Fruit fly (Drosophila melanogaster) whole organism, embryonic: ENCODE results near the gene mag.

ENCODE experiments used
- Bgb ChIP-seq: fragments of 200-800 bp; sonication (Bioruptor generic); IDR thresholded peaks from 2 replicates; pipeline ENCODE4 v1.3.6; 2022; ENCODE audit warnings: missing biosample characterization, missing genetic modification characterization; ENCODE audit not compliant: partially characterized antibody
- Bteb2 ChIP-seq: fragments of 200-800 bp; sonication (Bioruptor generic); optimal IDR thresholded peaks from 2 replicates; lab custom pipeline; 2016; ENCODE audit warnings: missing biosample characterization, missing genetic modification characterization
- CG12769 ChIP-seq: fragments of 200-800 bp; sonication (Bioruptor generic); optimal IDR thresholded peaks from 2 replicates; lab custom pipeline; 2019; ENCODE audit warnings: missing biosample characterization, mild to moderate bottlenecking, missing genetic modification characterization, moderate library complexity
- CG13296 ChIP-seq: fragments of 200-800 bp; sonication (Bioruptor generic); optimal IDR thresholded peaks from 3 replicates; lab custom pipeline; 2018; ENCODE audit warnings: missing biosample characterization, mild to moderate bottlenecking, missing genetic modification characterization
- CG15601 ChIP-seq: fragments of 200-800 bp; sonication (Bioruptor generic); optimal IDR thresholded peaks from 3 replicates; lab custom pipeline; 2019; ENCODE audit warnings: missing biosample characterization, mild to moderate bottlenecking, missing genetic modification characterization, moderate library complexity
- CG18764 ChIP-seq: fragments of 200-800 bp; sonication (Bioruptor generic); optimal IDR thresholded peaks from 3 replicates; lab custom pipeline; 2016; ENCODE audit warnings: missing biosample characterization, missing genetic modification characterization
- CG2199 ChIP-seq: fragments of 200-800 bp; sonication (Bioruptor generic); IDR thresholded peaks from 3 replicates; pipeline ENCODE4 v1.3.6; 2022; ENCODE audit warnings: missing biosample characterization, missing genetic modification characterization
- CG2678 ChIP-seq: fragments of 200-800 bp; sonication (Bioruptor generic); optimal IDR thresholded peaks from 3 replicates; lab custom pipeline; 2019; ENCODE audit warnings: missing biosample characterization, mild to moderate bottlenecking, missing genetic modification characterization, moderate library complexity
- CG30403 ChIP-seq: fragments of 200-800 bp; sonication (Bioruptor generic); optimal IDR thresholded peaks from 3 replicates; lab custom pipeline; 2016; ENCODE audit warnings: missing biosample characterization, missing genetic modification characterization
- CG31224 ChIP-seq: fragments of 200-800 bp; sonication (Bioruptor generic); IDR thresholded peaks from 2 replicates; pipeline ENCODE4 v1.3.6; 2022; ENCODE audit warnings: missing biosample characterization, missing genetic modification characterization
- CG31441 ChIP-seq: fragments of 200-800 bp; sonication (Bioruptor generic); IDR thresholded peaks from 2 replicates; pipeline ENCODE4 v1.3.6; 2022; ENCODE audit warnings: missing biosample characterization, missing genetic modification characterization
- CG34224 ChIP-seq: fragments of 200-800 bp; sonication (Bioruptor generic); IDR thresholded peaks from 3 replicates; pipeline ENCODE4 v1.3.6; 2022; ENCODE audit warnings: missing biosample characterization, missing genetic modification characterization; ENCODE audit not compliant: partially characterized antibody
- CG3995 ChIP-seq: fragments of 200-800 bp; sonication (Bioruptor generic); optimal IDR thresholded peaks from 3 replicates; lab custom pipeline; 2016; ENCODE audit warnings: missing biosample characterization, missing genetic modification characterization
- CG4282 ChIP-seq: fragments of 200-800 bp; sonication (Bioruptor generic); optimal IDR thresholded peaks from 2 replicates; lab custom pipeline; 2016; ENCODE audit warnings: missing biosample characterization, missing genetic modification characterization
- CG5245 ChIP-seq: fragments of 200-800 bp; sonication (Bioruptor generic); optimal IDR thresholded peaks from 3 replicates; lab custom pipeline; 2016; ENCODE audit warnings: missing biosample characterization, missing genetic modification characterization
- CG6765 ChIP-seq: fragments of 200-800 bp; sonication (Bioruptor generic); optimal IDR thresholded peaks from 3 replicates; lab custom pipeline; 2017; ENCODE audit warnings: missing biosample characterization, mild to moderate bottlenecking, missing genetic modification characterization
- CTCF ChIP-seq: fragments of 200-800 bp; sonication (Bioruptor generic); optimal IDR thresholded peaks from 2 replicates; lab custom pipeline; 2017; ENCODE audit warnings: missing biosample characterization, mild to moderate bottlenecking, missing genetic modification characterization, moderate library complexity
- Camta ChIP-seq: fragments of 200-800 bp; sonication (Bioruptor generic); optimal IDR thresholded peaks from 2 replicates; lab custom pipeline; 2016; ENCODE audit warnings: missing biosample characterization, missing genetic modification characterization
- CrebB ChIP-seq: fragments of 200-800 bp; sonication (Bioruptor generic); optimal IDR thresholded peaks from 3 replicates; lab custom pipeline; 2018; ENCODE audit warnings: missing biosample characterization, mild to moderate bottlenecking, missing genetic modification characterization
- Dll ChIP-seq: fragments of 200-800 bp; sonication (Bioruptor generic); IDR thresholded peaks from 4 replicates; pipeline ENCODE4 v1.3.6; 2022; ENCODE audit warnings: missing biosample characterization, missing genetic modification characterization; ENCODE audit not compliant: partially characterized antibody
- E2f2 ChIP-seq: fragments of 200-800 bp; sonication (Bioruptor generic); IDR thresholded peaks from 2 replicates; pipeline ENCODE4 v1.3.6; 2022; ENCODE audit warnings: missing biosample characterization, missing genetic modification characterization
- Ets97D ChIP-seq: fragments of 200-800 bp; sonication (Bioruptor generic); optimal IDR thresholded peaks from 3 replicates; lab custom pipeline; 2016; ENCODE audit warnings: missing biosample characterization, missing genetic modification characterization
- Fer1 ChIP-seq: fragments of 200-800 bp; sonication (Bioruptor generic); optimal IDR thresholded peaks from 2 replicates; lab custom pipeline; 2017; ENCODE audit warnings: missing biosample characterization, mild to moderate bottlenecking, missing genetic modification characterization
- HLH4C ChIP-seq: fragments of 200-800 bp; sonication (Bioruptor generic); IDR thresholded peaks from 3 replicates; pipeline ENCODE4 v1.3.6; 2022; ENCODE audit warnings: missing biosample characterization, missing genetic modification characterization; ENCODE audit not compliant: partially characterized antibody
- Hmr ChIP-seq: fragments of 200-800 bp; sonication (Bioruptor generic); optimal IDR thresholded peaks from 3 replicates; lab custom pipeline; 2017; ENCODE audit warnings: mild to moderate bottlenecking, missing biosample characterization, missing genetic modification reagents, missing genetic modification characterization
- Jarid2 ChIP-seq: fragments of 200-800 bp; sonication (Bioruptor generic); optimal IDR thresholded peaks from 3 replicates; lab custom pipeline; 2017; ENCODE audit warnings: mild to moderate bottlenecking, missing biosample characterization, missing genetic modification reagents, missing genetic modification characterization
- Med ChIP-seq: fragments of 200-800 bp; sonication (Bioruptor generic); peaks from one replicate; lab custom pipeline; 2016; ENCODE audit warnings: missing biosample characterization, missing genetic modification characterization, mild to moderate bottlenecking, inconsistent platforms, moderate library complexity
- Neu2 ChIP-seq: fragments of 200-800 bp; sonication (Bioruptor generic); optimal IDR thresholded peaks from 3 replicates; lab custom pipeline; 2016; ENCODE audit warnings: missing biosample characterization, missing genetic modification characterization, borderline replicate concordance
- NfI ChIP-seq: fragments of 200-800 bp; sonication (Bioruptor generic); optimal IDR thresholded peaks from 3 replicates; lab custom pipeline; 2018; ENCODE audit warnings: missing biosample characterization, mild to moderate bottlenecking, missing genetic modification characterization, moderate library complexity
- Pdp1 ChIP-seq, 2 experiments: fragments of 200-800 bp; sonication (Bioruptor generic); optimal IDR thresholded peaks; 3 replicates each; lab custom pipeline; 2016; ENCODE audit warnings: missing biosample characterization in 2 of 2, missing genetic modification characterization in 2 of 2, mild to moderate bottlenecking in 1 of 2, moderate library complexity in 1 of 2
- Spps ChIP-seq: fragments of 200-800 bp; sonication (Bioruptor generic); optimal IDR thresholded peaks from 2 replicates; lab custom pipeline; 2018; ENCODE audit warnings: missing biosample characterization, mild to moderate bottlenecking, missing genetic modification characterization
- Trl ChIP-seq, 3 experiments: fragments of >200 bp in 2 of 3; fragments of 200-800 bp in 1 of 3; sonication (Bioruptor generic) in 1 of 3; optimal IDR thresholded peaks; 2 replicates in 1 of 3; 3 replicates in 2 of 3; lab custom pipeline; 2016 to 2017; ENCODE audit warnings: missing biosample characterization in 1 of 3, missing genetic modification characterization in 1 of 3
- Usf ChIP-seq: fragments of 200-800 bp; sonication (Bioruptor generic); optimal IDR thresholded peaks from 2 replicates; lab custom pipeline; 2017; ENCODE audit warnings: missing genotype, missing biosample characterization, missing genetic modification characterization
- aop ChIP-seq: fragments of 200-800 bp; sonication (Bioruptor generic); IDR thresholded peaks from 2 replicates; pipeline ENCODE4 v1.3.6; 2022; ENCODE audit warnings: missing biosample characterization, missing genetic modification characterization
- ap ChIP-seq: fragments of 200-800 bp; sonication (Bioruptor generic); IDR thresholded peaks from 2 replicates; pipeline ENCODE4 v1.3.6; 2022; ENCODE audit warnings: missing biosample characterization, missing genetic modification characterization
- bigmax ChIP-seq: fragments of 200-800 bp; sonication (Bioruptor generic); optimal IDR thresholded peaks from 2 replicates; lab custom pipeline; 2018; ENCODE audit warnings: missing biosample characterization, mild to moderate bottlenecking, missing genetic modification characterization
- disco-r ChIP-seq: fragments of 200-800 bp; sonication (Bioruptor generic); optimal IDR thresholded peaks from 2 replicates; lab custom pipeline; 2016; ENCODE audit warnings: missing biosample characterization, missing genetic modification characterization
- fd102C ChIP-seq: fragments of 200-800 bp; sonication (Bioruptor generic); optimal IDR thresholded peaks from 2 replicates; lab custom pipeline; 2018; ENCODE audit warnings: missing biosample characterization, mild to moderate bottlenecking, missing genetic modification characterization, moderate library complexity
- ftz-f1 ChIP-seq: fragments of 200-800 bp; sonication (Bioruptor generic); optimal IDR thresholded peaks from 2 replicates; lab custom pipeline; 2016; ENCODE audit warnings: missing biosample characterization, missing genetic modification characterization
- gem ChIP-seq: fragments of 200-800 bp; sonication (Bioruptor generic); optimal IDR thresholded peaks from 2 replicates; lab custom pipeline; 2019; ENCODE audit warnings: missing biosample characterization, mild to moderate bottlenecking, missing genetic modification characterization, moderate library complexity
- hth ChIP-seq: fragments of >200 bp; optimal IDR thresholded peaks from 2 replicates; lab custom pipeline; 2017; ENCODE audit warnings: inconsistent platforms
- nerfin-1 ChIP-seq: fragments of 200-800 bp; sonication (Bioruptor generic); optimal IDR thresholded peaks from 3 replicates; lab custom pipeline; 2019; ENCODE audit warnings: missing biosample characterization, mild to moderate bottlenecking, missing genetic modification characterization, moderate library complexity
- nmo ChIP-seq: fragments of 200-800 bp; sonication (Bioruptor generic); optimal IDR thresholded peaks from 2 replicates; lab custom pipeline; 2018; ENCODE audit warnings: missing biosample characterization, mild to moderate bottlenecking, missing genetic modification characterization, moderate library complexity
- nom ChIP-seq: fragments of 200-800 bp; sonication (Bioruptor generic); optimal IDR thresholded peaks from 2 replicates; lab custom pipeline; 2017; ENCODE audit warnings: missing biosample characterization, missing genetic modification characterization, mild to moderate bottlenecking, moderate library complexity, missing genetic modification reagents
- onecut ChIP-seq: fragments of 200-800 bp; sonication (Bioruptor generic); IDR thresholded peaks from 2 replicates; pipeline ENCODE4 v1.3.6; 2022; ENCODE audit warnings: missing biosample characterization, missing genetic modification characterization
- sc ChIP-seq, 3 experiments: fragments of >200 bp in 2 of 3; fragments of 200-800 bp in 1 of 3; sonication (Bioruptor generic) in 1 of 3; optimal IDR thresholded peaks; 2 replicates in 2 of 3; 3 replicates in 1 of 3; lab custom pipeline; 2017; ENCODE audit warnings: mild to moderate bottlenecking in 1 of 3, missing biosample characterization in 1 of 3, missing genetic modification characterization in 1 of 3, missing genetic modification reagents in 1 of 3
- stwl ChIP-seq: fragments of 200-800 bp; sonication (Bioruptor generic); optimal IDR thresholded peaks from 3 replicates; lab custom pipeline; 2018; ENCODE audit warnings: missing biosample characterization, mild to moderate bottlenecking, missing genetic modification characterization, moderate library complexity

The mag gene

dm6 chr3L:20497124-20497996, 36.9 kb downstream of the mag start, which contains the start of gene CG32425 (continued):
- no peak for TF ChIP-seq CG4282
- peak; percentile 25 for TF ChIP-seq Hmr (GFP tag; lab: Kevin White, UChicago)
- TF ChIP-seq Fer1, result peak; percentile 37
- no peak for TF ChIP-seq Bteb2 (GFP tag; lab: Kevin White, UChicago)
- 0 out of 4 replicates have a peak, but pooled peaks have one; percentile 26 for TF ChIP-seq Dll
- TF ChIP-seq CrebB, result no peak
- TF ChIP-seq ftz-f1 (GFP tag; lab: Kevin White, UChicago), result no peak
- no peak for TF ChIP-seq fd102C (GFP tag; lab: Kevin White, UChicago)
- TF ChIP-seq Bgb (GFP tag; lab: Robert Waterston, UW), result peak; percentile 22; the same call in 1 of the 2 replicates
- peak; percentile 42 for TF ChIP-seq CTCF
- TF ChIP-seq CG34224 (GFP tag; lab: Robert Waterston, UW), result 0 out of 3 replicates have a peak, but pooled peaks have one; percentile 16
- no peak for TF ChIP-seq NfI (GFP tag; lab: Kevin White, UChicago)
- TF ChIP-seq CG3995, result peak; percentile 42
- no peak for TF ChIP-seq CG18764 (GFP tag; lab: Kevin White, UChicago)
- TF ChIP-seq sc (optimal IDR thresholded peaks at IDR 0.05; lab: Kevin White, UChicago), result no peak
- TF ChIP-seq sc (GFP tag; optimal IDR thresholded peaks at IDR 0.05; lab: Kevin White, UChicago), result no peak
- TF ChIP-seq nerfin-1 (tag; lab: Kevin White, UChicago), result peak; percentile 8
- TF ChIP-seq CG5245 (GFP tag; lab: Kevin White, UChicago), result no peak
- TF ChIP-seq aop (GFP tag; lab: Robert Waterston, UW), result no peak
- no peak for TF ChIP-seq Neu2 (GFP tag; lab: Kevin White, UChicago)
- no peak for TF ChIP-seq CG6765 (GFP tag; lab: Kevin White, UChicago)
- peak; percentile 51 for TF ChIP-seq E2f2 (GFP tag; lab: Robert Waterston, UW)
- no peak for TF ChIP-seq ap (GFP tag; lab: Robert Waterston, UW)
- TF ChIP-seq CG31441 (GFP tag; lab: Robert Waterston, UW), result 0 out of 2 replicates have a peak, but pooled peaks have one; percentile 9
- no peak for TF ChIP-seq Usf (GFP tag; lab: Kevin White, UChicago)
- no peak for TF ChIP-seq hth
- peak; percentile 6 for TF ChIP-seq CG13296 (GFP tag; lab: Kevin White, UChicago)
- TF ChIP-seq Med (GFP tag; lab: Kevin White, UChicago), result peak; percentile 41
- TF ChIP-seq CG2678 (tag; lab: Kevin White, UChicago), result no peak
- TF ChIP-seq disco-r, result no peak
- peak; percentile 7 for TF ChIP-seq CG12769
- TF ChIP-seq Camta (GFP tag; lab: Kevin White, UChicago), result no peak
- peak in 1 of 2 experiments; percentile 80 for TF ChIP-seq Pdp1 (GFP tag; optimal IDR thresholded peaks at IDR 0.05; lab: Kevin White, UChicago)
- TF ChIP-seq stwl (tag; lab: Kevin White, UChicago), result peak; percentile 81
- peak in 1 of 2 experiments; percentile 32 for TF ChIP-seq Trl (optimal IDR thresholded peaks at IDR 0.05; lab: Kevin White, UChicago)
- no peak for TF ChIP-seq Trl (GFP tag; optimal IDR thresholded peaks at IDR 0.05; lab: Kevin White, UChicago)
- peak; percentile 48 for TF ChIP-seq gem
- TF ChIP-seq HLH4C (GFP tag; lab: Robert Waterston, UW), result no peak
- no peak for TF ChIP-seq Jarid2 (GFP tag; lab: Kevin White, UChicago)
- TF ChIP-seq Spps, result no peak
- no peak for TF ChIP-seq CG15601 (tag; lab: Kevin White, UChicago)
- peak; percentile 33 for TF ChIP-seq CG30403 (GFP tag; lab: Kevin White, UChicago)
- TF ChIP-seq Ets97D (GFP tag; lab: Kevin White, UChicago), result peak; percentile 61
- peak; percentile 27 for TF ChIP-seq bigmax (GFP tag; lab: Kevin White, UChicago)
- peak; percentile 26 for TF ChIP-seq nmo (GFP tag; lab: Kevin White, UChicago)
- TF ChIP-seq onecut (GFP tag; lab: Robert Waterston, UW), result 0 out of 2 replicates have a peak, but pooled peaks have one; percentile 27
- TF ChIP-seq CG2199 (GFP tag; lab: Robert Waterston, UW), result no peak
- no peak for TF ChIP-seq CG31224 (GFP tag; lab: Robert Waterston, UW)
- TF ChIP-seq nom (GFP tag; lab: Kevin White, UChicago), result peak; percentile 7
